Worm (Caenorhabditis elegans) whole organism, young adult: ENCODE measurements around the gene ver-1.

Source experiments
- hmg-1.2 ChIP-seq: fragments of 200-800 bp; sonication (Bioruptor generic); IDR thresholded peaks from 2 replicates; pipeline ENCODE4 v1.3.6; 2022; ENCODE audit warnings: missing genetic modification reagents, missing genetic modification characterization, missing compliant biosample characterization
- pha-4 ChIP-seq: fragments of 150-350 bp; sonication (generic microtip); optimal IDR thresholded peaks from 2 replicates; lab custom pipeline; 2014; ENCODE audit warnings: missing biosample characterization, missing genetic modification reagents, missing genetic modification characterization
- sea-2 ChIP-seq: fragments of 200-800 bp; sonication (Bioruptor generic); IDR thresholded peaks from 2 replicates; pipeline ENCODE4 v1.3.6; 2022; ENCODE audit warnings: missing genetic modification characterization, missing compliant biosample characterization
- snpc-4 ChIP-seq, 5 experiments: fragments of 150-350 bp in 1 of 5; sonication (generic microtip) in 4 of 5; optimal IDR thresholded peaks; 2 replicates each; lab custom pipeline; 2014 to 2018; ENCODE audit warnings: missing genetic modification characterization in 5 of 5, missing biosample characterization in 3 of 5, antibody characterized with exemption in 2 of 5, mild to moderate bottlenecking in 2 of 5, missing compliant biosample characterization in 2 of 5, missing genotype in 2 of 5, moderate library complexity in 2 of 5, missing genetic modification reagents in 1 of 5
- unc-62 ChIP-seq: fragments of 150-350 bp; optimal IDR thresholded peaks from 2 replicates; lab custom pipeline; 2014; ENCODE audit warnings: missing biosample characterization, missing genetic modification reagents, missing genetic modification characterization
- ztf-3 ChIP-seq: fragments of 200-800 bp; sonication (Bioruptor generic); optimal IDR thresholded peaks from 2 replicates; lab custom pipeline; 2018; ENCODE audit warnings: mild to moderate bottlenecking, missing genetic modification characterization, missing compliant biosample characterization

DNA sequence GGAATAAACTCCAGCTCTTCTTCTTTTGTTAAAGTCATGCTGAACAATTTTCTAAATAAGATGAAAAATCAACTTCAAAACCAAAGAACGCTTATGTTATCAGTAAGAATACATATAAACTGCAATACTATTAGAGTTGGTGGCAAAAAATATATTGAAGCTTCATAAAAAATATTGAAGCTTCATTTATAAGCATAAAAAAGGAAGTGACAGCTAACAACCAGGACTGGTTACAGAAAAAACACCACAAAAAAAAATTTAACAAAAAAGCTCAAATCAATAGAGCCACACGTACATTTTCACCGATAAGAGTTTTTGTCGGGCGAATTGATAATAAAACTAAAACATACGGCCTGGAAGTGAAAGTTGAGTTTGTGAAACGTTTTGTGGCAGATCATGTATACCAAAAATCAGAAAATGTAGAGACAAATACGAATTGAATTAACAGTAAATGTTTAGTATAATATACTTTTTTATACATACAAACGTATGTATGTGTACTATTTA is 9.0 kb upstream of the ver-1 start, which contains the start of gene sqst-5:
- TF ChIP-seq ztf-3: no peak
- no peak for TF ChIP-seq snpc-4 (GFP tag; optimal IDR thresholded peaks at IDR 0.05; lab: Kevin White, UChicago)
- TF ChIP-seq snpc-4 (tag; optimal IDR thresholded peaks at IDR 0.05; lab: Kevin White, UChicago): no peak
- no peak for TF ChIP-seq pha-4 (tag; lab: Kevin White, UChicago)
- TF ChIP-seq sea-2 (GFP tag; lab: Robert Waterston, UW): no peak
- TF ChIP-seq unc-62 (GFP tag; lab: Kevin White, UChicago): no peak
- TF ChIP-seq hmg-1.2 (GFP tag; lab: Robert Waterston, UW): no peak
